Fruit fly (Drosophila melanogaster): ENCODE results near the gene ntc.
A peak's percentile ranks its signal among the peaks of the same experiment; 100 is the strongest.

The ntc gene

DNA sequence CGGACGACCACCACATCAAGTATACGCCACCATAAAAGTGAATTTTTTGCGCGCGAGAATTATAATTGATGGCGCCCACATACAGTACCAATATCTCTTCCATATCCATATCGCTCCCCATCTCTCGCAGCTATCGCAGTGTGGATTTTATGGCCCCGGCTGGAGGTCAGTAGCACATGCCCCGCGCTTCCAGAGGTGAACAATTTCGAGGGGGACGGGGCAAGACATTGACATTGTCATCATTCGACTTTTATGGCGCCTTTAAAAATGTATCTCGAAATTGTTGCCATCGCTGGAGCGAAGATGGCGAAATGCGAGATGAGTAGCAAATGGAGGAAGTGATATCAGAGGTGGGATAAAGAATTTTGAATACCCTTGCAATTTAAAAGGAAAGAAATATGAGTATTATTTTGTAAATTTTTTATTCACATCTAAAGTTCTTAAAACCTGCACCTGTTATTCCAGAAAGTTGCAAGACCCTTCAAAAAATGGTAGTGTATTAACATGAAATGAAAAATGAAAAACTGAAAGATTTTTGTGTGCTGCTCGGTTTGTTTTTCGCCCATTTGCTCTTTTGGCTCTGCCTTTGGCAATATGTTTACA is 45.8 kb downstream of the ntc start (continued):
- no peak for TF ChIP-seq Max (GFP tag; optimal IDR thresholded peaks at IDR 0.05)
- TF ChIP-seq Usf (GFP tag; optimal IDR thresholded peaks at IDR 0.05): no peak
- TF ChIP-seq luna (GFP tag; optimal IDR thresholded peaks at IDR 0.05): no peak
- no peak for TF ChIP-seq CG17612 (GFP tag; IDR thresholded peaks at IDR 0.05)
- TF ChIP-seq CG4404 (GFP tag; IDR thresholded peaks at IDR 0.05): no peak
- no peak for TF ChIP-seq CG10321 (GFP tag; IDR thresholded peaks at IDR 0.05)
- TF ChIP-seq vnd (GFP tag; IDR thresholded peaks at IDR 0.05; ENCODE audit: partially characterized antibody): no peak
- TF ChIP-seq knrl (GFP tag; IDR thresholded peaks at IDR 0.05; ENCODE audit: partially characterized antibody): no peak
- no peak for TF ChIP-seq CG31365 (tag; optimal IDR thresholded peaks at IDR 0.05)
- TF ChIP-seq ERR (GFP tag; optimal IDR thresholded peaks at IDR 0.05): no peak
- peak; percentile 9 for TF ChIP-seq Xbp1 (GFP tag; optimal IDR thresholded peaks at IDR 0.05)
- no peak for TF ChIP-seq h (optimal IDR thresholded peaks at IDR 0.05)
- no peak for TF ChIP-seq CG10274 (GFP tag; optimal IDR thresholded peaks at IDR 0.05)
- TF ChIP-seq ci (GFP tag; IDR thresholded peaks at IDR 0.05): no peak
- TF ChIP-seq fu2 (GFP tag; optimal IDR thresholded peaks at IDR 0.05): no peak
- no peak for TF ChIP-seq tll (GFP tag; optimal IDR thresholded peaks at IDR 0.05)
- TF ChIP-seq CG10959 (GFP tag; IDR thresholded peaks at IDR 0.05): no peak
- TF ChIP-seq unpg (GFP tag; optimal IDR thresholded peaks at IDR 0.05): no peak
- TF ChIP-seq GATAe (GFP tag; conservative IDR thresholded peaks at IDR 0.05): no peak
- peak; percentile 1 for TF ChIP-seq Sox100B (GFP tag; optimal IDR thresholded peaks at IDR 0.05)
- no peak for TF ChIP-seq wor (GFP tag; IDR thresholded peaks at IDR 0.05)
- TF ChIP-seq CG14014 (GFP tag; IDR thresholded peaks at IDR 0.05): peak; percentile 56; the same call in 1 of the 2 replicates
- TF ChIP-seq Lim3 (GFP tag; IDR thresholded peaks at IDR 0.05): no peak
- no peak for TF ChIP-seq Deaf1 (tag; optimal IDR thresholded peaks at IDR 0.05)
- TF ChIP-seq tgo (GFP tag; IDR thresholded peaks at IDR 0.05): peak; percentile 31; the same call in 1 of the 3 replicates
- TF ChIP-seq CG8281 (tag; optimal IDR thresholded peaks at IDR 0.05): no peak
- no peak for TF ChIP-seq CG6654 (GFP tag; optimal IDR thresholded peaks at IDR 0.05)
- TF ChIP-seq seq (GFP tag; IDR thresholded peaks at IDR 0.05): peak; percentile 31; the same call in 1 of the 2 replicates
- TF ChIP-seq MTF-1 (GFP tag; optimal IDR thresholded peaks at IDR 0.05; ENCODE audit: borderline replicate concordance): no peak
- TF ChIP-seq fd64A (GFP tag; optimal IDR thresholded peaks at IDR 0.05): no peak
- TF ChIP-seq D19A (tag; optimal IDR thresholded peaks at IDR 0.05): peak; percentile 79
- TF ChIP-seq sd (tag; optimal IDR thresholded peaks at IDR 0.05): peak; percentile 96
- no peak for TF ChIP-seq usp (GFP tag; optimal IDR thresholded peaks at IDR 0.05)
- no peak for TF ChIP-seq dm (GFP tag; optimal IDR thresholded peaks at IDR 0.05)
- peak; percentile 28 for TF ChIP-seq sug (tag; optimal IDR thresholded peaks at IDR 0.05)
- TF ChIP-seq shn (GFP tag; optimal IDR thresholded peaks at IDR 0.05): peak; percentile 7
- TF ChIP-seq CoRest (tag; optimal IDR thresholded peaks at IDR 0.05): peak; percentile 56
- TF ChIP-seq CG15011 (GFP tag; optimal IDR thresholded peaks at IDR 0.05): peak; percentile 9
- TF ChIP-seq row (GFP tag; IDR thresholded peaks at IDR 0.05): peak; percentile 78
- TF ChIP-seq dpn (GFP tag; optimal IDR thresholded peaks at IDR 0.05): peak; percentile 26 to 60
- no peak for TF ChIP-seq rib (GFP tag; IDR thresholded peaks at IDR 0.05)
- no peak for TF ChIP-seq CG4282 (GFP tag; optimal IDR thresholded peaks at IDR 0.05)
- peak; percentile 60 for TF ChIP-seq PHDP (tag; optimal IDR thresholded peaks at IDR 0.05)
- no peak for TF ChIP-seq gcm (GFP tag; optimal IDR thresholded peaks at IDR 0.05)
- TF ChIP-seq crc (GFP tag; optimal IDR thresholded peaks at IDR 0.05): peak; percentile 30
- peak; percentile 0 for TF ChIP-seq phol (tag; optimal IDR thresholded peaks at IDR 0.05)
- TF ChIP-seq zen (tag; optimal IDR thresholded peaks at IDR 0.05): no peak
- no peak for TF ChIP-seq CG1529 (GFP tag; optimal IDR thresholded peaks at IDR 0.05)
- TF ChIP-seq CG8359 (GFP tag; optimal IDR thresholded peaks at IDR 0.05; ENCODE audit: borderline replicate concordance): no peak
- TF ChIP-seq Pdp1 (GFP tag; optimal IDR thresholded peaks at IDR 0.05): peak in 1 of 2 experiments; percentile 38
- TF ChIP-seq nerfin-1 (tag; optimal IDR thresholded peaks at IDR 0.05): no peak
